Fruit fly (Drosophila melanogaster) whole organism, embryonic: ENCODE results near the gene CG17029.

Experiments
- Bdp1 ChIP-seq: fragments of 200-800 bp; sonication (Bioruptor generic); optimal IDR thresholded peaks from 3 replicates; lab custom pipeline; 2016; ENCODE audit warnings: missing biosample characterization, missing genetic modification characterization
- CG1024 ChIP-seq: fragments of 200-800 bp; sonication (Bioruptor generic); IDR thresholded peaks from 2 replicates; pipeline ENCODE4 v1.3.6; 2022; ENCODE audit warnings: missing biosample characterization, missing genetic modification characterization
- CG10959 ChIP-seq: fragments of 200-800 bp; sonication (Bioruptor generic); IDR thresholded peaks from 2 replicates; pipeline ENCODE4 v1.3.6; 2022; ENCODE audit warnings: missing biosample characterization, missing genetic modification characterization
- CG11085 ChIP-seq: fragments of 200-800 bp; sonication (Bioruptor generic); IDR thresholded peaks from 2 replicates; pipeline ENCODE4 v1.3.6; 2022; ENCODE audit warnings: missing biosample characterization, missing genetic modification characterization
- CG11093 ChIP-seq: fragments of 200-800 bp; sonication (Bioruptor generic); IDR thresholded peaks from 3 replicates; pipeline ENCODE4 v1.3.6; 2022; ENCODE audit warnings: missing biosample characterization, missing genetic modification characterization
- CG11398 ChIP-seq: fragments of 200-800 bp; sonication (Bioruptor generic); optimal IDR thresholded peaks from 2 replicates; lab custom pipeline; 2016; ENCODE audit warnings: missing biosample characterization, missing genetic modification characterization
- CG11456 ChIP-seq: fragments of 200-800 bp; sonication (Bioruptor generic); IDR thresholded peaks from 3 replicates; pipeline ENCODE4 v1.3.6; 2022; ENCODE audit warnings: missing biosample characterization, missing genetic modification characterization
- CG11504 ChIP-seq: fragments of 200-800 bp; sonication (Bioruptor generic); optimal IDR thresholded peaks from 3 replicates; lab custom pipeline; 2019; ENCODE audit warnings: missing biosample characterization, mild to moderate bottlenecking, missing genetic modification characterization, moderate library complexity
- CG13775 ChIP-seq: fragments of 200-800 bp; sonication (Bioruptor generic); optimal IDR thresholded peaks from 3 replicates; lab custom pipeline; 2017; ENCODE audit warnings: missing biosample characterization, mild to moderate bottlenecking, missing genetic modification characterization
- CG14441 ChIP-seq: fragments of 200-800 bp; sonication (Bioruptor generic); IDR thresholded peaks from 2 replicates; pipeline ENCODE4 v1.3.6; 2022; ENCODE audit warnings: missing biosample characterization, missing genetic modification characterization
- CG14860 ChIP-seq: fragments of 200-800 bp; sonication (Bioruptor generic); IDR thresholded peaks from 3 replicates; pipeline ENCODE4 v1.3.6; 2022; ENCODE audit warnings: missing biosample characterization, missing genetic modification characterization; ENCODE audit not compliant: partially characterized antibody
- CG15601 ChIP-seq: fragments of 200-800 bp; sonication (Bioruptor generic); optimal IDR thresholded peaks from 3 replicates; lab custom pipeline; 2019; ENCODE audit warnings: missing biosample characterization, mild to moderate bottlenecking, missing genetic modification characterization, moderate library complexity
- CG1602 ChIP-seq: fragments of 200-800 bp; sonication (Bioruptor generic); optimal IDR thresholded peaks from 3 replicates; lab custom pipeline; 2016; ENCODE audit warnings: missing biosample characterization, missing genetic modification characterization
- CG16813 ChIP-seq: fragments of 200-800 bp; sonication (Bioruptor generic); IDR thresholded peaks from 3 replicates; pipeline ENCODE4 v1.3.6; 2022; ENCODE audit warnings: missing biosample characterization, missing genetic modification characterization; ENCODE audit not compliant: partially characterized antibody
- CG17359 ChIP-seq: fragments of 200-800 bp; sonication (Bioruptor generic); optimal IDR thresholded peaks from 3 replicates; lab custom pipeline; 2018; ENCODE audit warnings: missing biosample characterization, mild to moderate bottlenecking, missing genetic modification characterization, moderate library complexity
- CG2202 ChIP-seq: fragments of 200-800 bp; sonication (Bioruptor generic); optimal IDR thresholded peaks from 2 replicates; lab custom pipeline; 2018; ENCODE audit warnings: missing biosample characterization, mild to moderate bottlenecking, missing genetic modification characterization
- CG31365 ChIP-seq: fragments of 200-800 bp; sonication (Bioruptor generic); optimal IDR thresholded peaks from 2 replicates; lab custom pipeline; 2018; ENCODE audit warnings: missing biosample characterization, mild to moderate bottlenecking, missing genetic modification characterization
- CG34224 ChIP-seq: fragments of 200-800 bp; sonication (Bioruptor generic); IDR thresholded peaks from 3 replicates; pipeline ENCODE4 v1.3.6; 2022; ENCODE audit warnings: missing biosample characterization, missing genetic modification characterization; ENCODE audit not compliant: partially characterized antibody
- CG4854 ChIP-seq: fragments of 200-800 bp; sonication (Bioruptor generic); optimal IDR thresholded peaks from 2 replicates; lab custom pipeline; 2016; ENCODE audit warnings: missing biosample characterization, missing genetic modification characterization, inconsistent platforms
- CG5180 ChIP-seq: fragments of 200-800 bp; sonication (Bioruptor generic); optimal IDR thresholded peaks from 3 replicates; lab custom pipeline; 2017; ENCODE audit warnings: missing biosample characterization, missing genetic modification characterization, mild to moderate bottlenecking, moderate library complexity, missing genetic modification reagents
- CG6654 ChIP-seq: fragments of 200-800 bp; sonication (Bioruptor generic); optimal IDR thresholded peaks from 2 replicates; lab custom pipeline; 2017; ENCODE audit warnings: missing biosample characterization, mild to moderate bottlenecking, missing genetic modification characterization
- CG6813 ChIP-seq: fragments of 200-800 bp; sonication (Bioruptor generic); optimal IDR thresholded peaks from 2 replicates; lab custom pipeline; 2017; ENCODE audit warnings: missing biosample characterization, missing genetic modification characterization, mild to moderate bottlenecking, moderate library complexity, missing genetic modification reagents
- CTCF ChIP-seq: fragments of 200-800 bp; sonication (Bioruptor generic); optimal IDR thresholded peaks from 2 replicates; lab custom pipeline; 2017; ENCODE audit warnings: missing biosample characterization, mild to moderate bottlenecking, missing genetic modification characterization, moderate library complexity
- Dek ChIP-seq: fragments of 200-800 bp; sonication (Bioruptor generic); optimal IDR thresholded peaks from 3 replicates; lab custom pipeline; 2019; ENCODE audit warnings: missing biosample characterization, mild to moderate bottlenecking, missing genetic modification characterization, moderate library complexity
- Dip3 ChIP-seq: fragments of 200-800 bp; sonication (Bioruptor generic); optimal IDR thresholded peaks from 3 replicates; lab custom pipeline; 2016; ENCODE audit warnings: missing biosample characterization, missing genetic modification characterization
- Gsc ChIP-seq: fragments of 200-800 bp; sonication (Bioruptor generic); IDR thresholded peaks from 2 replicates; pipeline ENCODE4 v1.3.6; 2022; ENCODE audit warnings: missing biosample characterization, missing genetic modification characterization
- HLH3B ChIP-seq: fragments of 200-800 bp; sonication (Bioruptor generic); IDR thresholded peaks from 2 replicates; pipeline ENCODE4 v1.3.6; 2022; ENCODE audit warnings: missing biosample characterization, missing genetic modification characterization
- Mes4 ChIP-seq: fragments of 200-800 bp; sonication (Bioruptor generic); optimal IDR thresholded peaks from 2 replicates; lab custom pipeline; 2016; ENCODE audit warnings: missing biosample characterization, missing genetic modification characterization
- Stat92E ChIP-seq, 3 experiments: fragments of >200 bp in 2 of 3; fragments of 200-800 bp in 1 of 3; sonication (Bioruptor generic) in 1 of 3; optimal IDR thresholded peaks; 2 replicates each; lab custom pipeline; 2017 to 2019; ENCODE audit warnings: missing biosample characterization in 3 of 3, missing genetic modification characterization in 3 of 3, mild to moderate bottlenecking in 1 of 3, moderate library complexity in 1 of 3
- chn ChIP-seq: fragments of 200-800 bp; sonication (Bioruptor generic); optimal IDR thresholded peaks from 2 replicates; lab custom pipeline; 2016; ENCODE audit warnings: missing biosample characterization, missing genetic modification characterization
- cwo ChIP-seq: fragments of 200-800 bp; sonication (Bioruptor generic); optimal IDR thresholded peaks from 3 replicates; lab custom pipeline; 2017; ENCODE audit warnings: missing biosample characterization, missing genetic modification characterization, mild to moderate bottlenecking, moderate library complexity, missing genetic modification reagents
- dan ChIP-seq: fragments of 200-800 bp; sonication (Bioruptor generic); IDR thresholded peaks from 2 replicates; pipeline ENCODE4 v1.3.6; 2022; ENCODE audit warnings: missing biosample characterization, missing genetic modification characterization
- dati ChIP-seq: fragments of 200-800 bp; sonication (Bioruptor generic); IDR thresholded peaks from 2 replicates; pipeline ENCODE4 v1.3.6; 2022; ENCODE audit warnings: missing biosample characterization, missing genetic modification characterization
- dimm ChIP-seq: fragments of 200-800 bp; sonication (Bioruptor generic); IDR thresholded peaks from 2 replicates; pipeline ENCODE4 v1.3.6; 2022; ENCODE audit warnings: missing biosample characterization, missing genetic modification characterization
- dmrt11E ChIP-seq: fragments of 200-800 bp; sonication (Bioruptor generic); optimal IDR thresholded peaks from 3 replicates; lab custom pipeline; 2018; ENCODE audit warnings: missing biosample characterization, mild to moderate bottlenecking, missing genetic modification characterization, moderate library complexity
- emc ChIP-seq: fragments of 200-800 bp; sonication (Bioruptor generic); optimal IDR thresholded peaks from 2 replicates; lab custom pipeline; 2016; ENCODE audit warnings: missing biosample characterization, missing genetic modification characterization
- eve ChIP-seq, 2 experiments: fragments of >200 bp; optimal IDR thresholded peaks; 2 replicates each; lab custom pipeline; 2017; ENCODE audit warnings: missing biosample characterization in 2 of 2, missing genetic modification characterization in 2 of 2
- grn ChIP-seq: fragments of 200-800 bp; sonication (Bioruptor generic); optimal IDR thresholded peaks from 3 replicates; lab custom pipeline; 2017; ENCODE audit warnings: missing biosample characterization, missing genetic modification characterization
- inv ChIP-seq: fragments of 200-800 bp; sonication (Bioruptor generic); IDR thresholded peaks from 2 replicates; pipeline ENCODE4 v1.3.6; 2022; ENCODE audit warnings: missing biosample characterization, missing genetic modification characterization; ENCODE audit not compliant: partially characterized antibody
- jigr1 ChIP-seq: fragments of 200-800 bp; sonication (Bioruptor generic); IDR thresholded peaks from 3 replicates; pipeline ENCODE4 v1.3.6; 2022; ENCODE audit warnings: missing biosample characterization, missing genetic modification characterization
- jing ChIP-seq: fragments of 200-800 bp; sonication (Bioruptor generic); optimal IDR thresholded peaks from 2 replicates; lab custom pipeline; 2018; ENCODE audit warnings: missing biosample characterization, mild to moderate bottlenecking, missing genetic modification characterization
- lola ChIP-seq, 3 experiments: fragments of >200 bp in 2 of 3; fragments of 200-800 bp in 1 of 3; sonication (Bioruptor generic) in 1 of 3; optimal IDR thresholded peaks; 2 replicates each; lab custom pipeline; 2017 to 2019; ENCODE audit warnings: missing biosample characterization in 3 of 3, missing genetic modification characterization in 3 of 3, mild to moderate bottlenecking in 1 of 3, moderate library complexity in 1 of 3
- prd ChIP-seq, 3 experiments: fragments of >200 bp in 2 of 3; fragments of 200-800 bp in 1 of 3; sonication (Bioruptor generic) in 1 of 3; optimal IDR thresholded peaks in 2 of 3; IDR thresholded peaks in 1 of 3; 2 replicates in 2 of 3; 3 replicates in 1 of 3; pipeline versions ENCODE4 v1.3.6 to Lab custom; 2017 to 2022; ENCODE audit warnings: missing biosample characterization in 1 of 3, missing genetic modification characterization in 1 of 3
- run ChIP-seq: fragments of 200-800 bp; sonication (Bioruptor generic); optimal IDR thresholded peaks from 3 replicates; lab custom pipeline; 2018; ENCODE audit warnings: missing biosample characterization, mild to moderate bottlenecking, missing genetic modification characterization
- schlank ChIP-seq: fragments of 200-800 bp; sonication (Bioruptor generic); optimal IDR thresholded peaks from 2 replicates; lab custom pipeline; 2018; ENCODE audit warnings: missing biosample characterization, mild to moderate bottlenecking, missing genetic modification characterization
- tio ChIP-seq: fragments of 200-800 bp; sonication (Bioruptor generic); optimal IDR thresholded peaks from 2 replicates; lab custom pipeline; 2017; ENCODE audit warnings: missing biosample characterization, missing genetic modification characterization, inconsistent platforms
- tup ChIP-seq: fragments of 200-800 bp; sonication (Bioruptor generic); optimal IDR thresholded peaks from 2 replicates; lab custom pipeline; 2016; ENCODE audit warnings: missing biosample characterization, mild to moderate bottlenecking, missing genetic modification characterization, moderate library complexity
- unpg ChIP-seq: fragments of 200-800 bp; sonication (Bioruptor generic); optimal IDR thresholded peaks from 3 replicates; lab custom pipeline; 2018; ENCODE audit warnings: missing biosample characterization, mild to moderate bottlenecking, missing genetic modification characterization, moderate library complexity
- wor ChIP-seq: fragments of 200-800 bp; sonication (Bioruptor generic); IDR thresholded peaks from 2 replicates; pipeline ENCODE4 v1.3.6; 2022; ENCODE audit warnings: missing biosample characterization, missing genetic modification characterization

CG17029 gene

DNA sequence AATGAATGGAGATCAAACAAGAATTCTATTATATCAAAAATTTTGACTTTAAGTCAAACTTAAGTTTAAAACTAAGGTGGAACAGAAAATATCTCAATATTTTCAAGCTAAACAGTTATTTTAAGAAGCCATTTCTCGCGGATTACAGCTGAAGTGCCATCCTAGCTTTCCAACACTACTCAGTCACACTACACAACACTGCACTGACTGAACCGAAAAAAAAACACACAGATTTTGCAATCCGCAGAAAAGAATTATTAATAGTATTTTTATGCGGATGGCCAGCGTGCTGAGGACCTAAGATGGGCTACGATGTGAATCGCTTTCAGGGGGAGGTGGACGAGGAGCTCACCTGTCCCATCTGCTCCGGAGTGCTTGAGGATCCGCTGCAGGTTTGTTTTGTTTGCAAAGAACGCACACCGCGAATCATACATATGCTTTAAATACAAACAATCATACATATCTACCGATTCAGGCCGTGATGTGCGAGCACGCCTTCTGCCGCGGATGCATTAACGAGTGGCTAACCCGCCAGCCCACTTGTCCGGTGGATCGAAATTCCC lies 20.1 kb upstream of the CG17029 start, which contains the start of gene elgi:
TSS of gene elgi (plus strand) at position 103 of the 563 bp plus-strand sequence.
- TF ChIP-seq Bdp1 (peak; percentile 39), CG2202 (tag; lab: Kevin White, UChicago) (no peak), CG1024 (GFP tag; lab: Robert Waterston, UW) (peak; percentile 35), wor (GFP tag; lab: Robert Waterston, UW) (no peak), grn (GFP tag; lab: Kevin White, UChicago) (no peak), dan (GFP tag; lab: Robert Waterston, UW) (no peak), CG6813 (GFP tag; lab: Kevin White, UChicago) (no peak), eve (GFP tag; optimal IDR thresholded peaks at IDR 0.05; lab: Kevin White, UChicago) (no peak), CG11085 (GFP tag; lab: Robert Waterston, UW) (peak; percentile 41; the same call in 1 of the 2 replicates), chn (GFP tag; lab: Kevin White, UChicago) (peak; percentile 46), Stat92E (GFP tag; optimal IDR thresholded peaks at IDR 0.05; lab: Kevin White, UChicago) (no peak), CG5180 (peak; percentile 16), tio (GFP tag; lab: Kevin White, UChicago) (no peak), HLH3B (peak; percentile 45; the same call in 1 of the 2 replicates), jing (no peak), CG11504 (tag; lab: Kevin White, UChicago) (no peak), CTCF (GFP tag; lab: Kevin White, UChicago) (no peak), tup (GFP tag; lab: Kevin White, UChicago) (peak; percentile 38), run (tag; lab: Kevin White, UChicago) (no peak), Gsc (GFP tag; lab: Robert Waterston, UW) (no peak), cwo (GFP tag; lab: Kevin White, UChicago) (peak; percentile 33), Mes4 (GFP tag; lab: Kevin White, UChicago) (no peak), inv (GFP tag; lab: Robert Waterston, UW) (no peak), CG34224 (GFP tag; lab: Robert Waterston, UW) (peak; percentile 40; the same call in 2 of the 3 replicates), jigr1 (GFP tag; lab: Robert Waterston, UW) (no peak), CG17359 (tag; lab: Kevin White, UChicago) (peak; percentile 34), CG11456 (peak; percentile 79), CG14441 (GFP tag; lab: Robert Waterston, UW) (peak; percentile 45; the same call in 1 of the 2 replicates), CG4854 (GFP tag; lab: Kevin White, UChicago) (peak; percentile 31), CG11398 (GFP tag; lab: Kevin White, UChicago) (peak; percentile 39), dimm (no peak), unpg (peak; percentile 39), schlank (tag; lab: Kevin White, UChicago) (peak; percentile 11), CG13775 (peak; percentile 23), CG16813 (GFP tag; lab: Robert Waterston, UW) (no peak), CG14860 (GFP tag; lab: Robert Waterston, UW) (no peak), CG15601 (tag; lab: Kevin White, UChicago) (no peak), CG6654 (no peak), emc (GFP tag; lab: Kevin White, UChicago) (no peak), CG31365 (no peak), Dip3 (peak; percentile 63), lola (GFP tag; optimal IDR thresholded peaks at IDR 0.05; lab: Kevin White, UChicago) (no peak), CG10959 (GFP tag; lab: Robert Waterston, UW) (no peak), dati (GFP tag; lab: Robert Waterston, UW) (no peak), Dek (tag; lab: Kevin White, UChicago) (peak; percentile 51), CG1602 (GFP tag; lab: Kevin White, UChicago) (peak; percentile 4), dmrt11E (tag; lab: Kevin White, UChicago) (peak; percentile 14), prd (optimal IDR thresholded peaks at IDR 0.05; lab: Kevin White, UChicago) (no peak), prd (GFP tag; IDR thresholded peaks at IDR 0.05; lab: Robert Waterston, UW) (0 out of 3 replicates have a peak, but pooled peaks have one; percentile 9), CG11093 (GFP tag; lab: Robert Waterston, UW) (no peak)
